Worm (Caenorhabditis elegans) whole organism, late embryonic: ENCODE results near the gene srp-1.

ENCODE experiments used
- C38D4.7 ChIP-seq: fragments of 200-800 bp; sonication (Bioruptor generic); optimal IDR thresholded peaks from 2 replicates; lab custom pipeline; 2018; ENCODE audit warnings: mild to moderate bottlenecking, missing genetic modification characterization, moderate library complexity, missing compliant biosample characterization
- ama-1 ChIP-seq: fragments of 150-350 bp; optimal IDR thresholded peaks from 2 replicates; lab custom pipeline; 2014
- eyg-1 ChIP-seq: sonication (generic microtip); optimal IDR thresholded peaks from 2 replicates; lab custom pipeline; 2016; ENCODE audit warnings: missing genotype, missing genetic modification characterization, missing compliant biosample characterization
- fax-1 ChIP-seq: sonication (generic microtip); optimal IDR thresholded peaks from 2 replicates; lab custom pipeline; 2016; ENCODE audit warnings: missing genotype, missing genetic modification characterization, missing compliant biosample characterization
- fkh-6 ChIP-seq: sonication (generic microtip); optimal IDR thresholded peaks from 2 replicates; lab custom pipeline; 2016; ENCODE audit warnings: missing genetic modification characterization, missing compliant biosample characterization
- nhr-232 ChIP-seq: sonication (generic microtip); optimal IDR thresholded peaks from 2 replicates; lab custom pipeline; 2016; ENCODE audit warnings: missing genetic modification characterization, missing compliant biosample characterization
- npax-4 ChIP-seq: sonication (generic microtip); optimal IDR thresholded peaks from 2 replicates; lab custom pipeline; 2016; ENCODE audit warnings: missing genetic modification characterization, missing compliant biosample characterization
- pha-4 ChIP-seq: fragments of 150-350 bp; optimal IDR thresholded peaks from 2 replicates; lab custom pipeline; 2018; ENCODE audit warnings: missing biosample characterization, missing genetic modification reagents, missing genetic modification characterization
- pqm-1 ChIP-seq: sonication (generic microtip); optimal IDR thresholded peaks from 2 replicates; lab custom pipeline; 2016; ENCODE audit warnings: missing genetic modification characterization, missing compliant biosample characterization
- syd-9 ChIP-seq: sonication (generic microtip); optimal IDR thresholded peaks from 2 replicates; lab custom pipeline; 2016; ENCODE audit warnings: mild to moderate bottlenecking, missing genetic modification characterization, moderate library complexity, missing compliant biosample characterization

- TF ChIP-seq fax-1 (tag; lab: Kevin White, UChicago) (no peak), nhr-232 (no peak), pqm-1 (tag; lab: Kevin White, UChicago) (no peak), eyg-1 (no peak), pha-4 (tag; lab: Kevin White, UChicago) (no peak), ama-1 (no peak), npax-4 (tag; lab: Kevin White, UChicago) (no peak), C38D4.7 (GFP tag; lab: Kevin White, UChicago) (no peak), fkh-6 (no peak), syd-9 (tag; lab: Kevin White, UChicago) (no peak)
Measured at ce11 chrV:794092-794491, 41.0 kb downstream of the srp-1 start.
